Worm (Caenorhabditis elegans): ENCODE measurements around the gene E02H1.1.

The E02H1.1 gene

DNA sequence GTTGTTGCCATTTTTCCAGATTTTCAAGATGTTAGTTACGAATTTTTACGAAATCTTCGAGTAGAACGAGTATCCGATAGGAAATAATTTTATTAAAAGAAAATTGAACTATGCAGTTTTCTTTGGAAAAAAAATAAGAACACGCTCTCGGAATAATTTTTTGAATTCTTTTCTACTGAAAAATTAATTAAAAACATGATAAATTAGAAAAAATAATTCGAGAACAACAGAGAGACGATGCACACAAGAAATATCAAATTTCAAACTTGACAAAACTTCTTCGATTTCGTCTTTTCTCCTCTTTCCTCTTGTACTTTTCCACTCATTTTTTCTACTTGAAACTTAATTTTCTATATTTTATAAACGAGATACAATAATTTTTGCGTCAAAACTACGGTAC is 31.0 kb downstream of the E02H1.1 start, which contains the start of gene F35H8.4:
TSS of gene F35H8.4 (minus strand) at position 101 of the 400 bp plus-strand sequence.
- TF ChIP-seq Y116A8C.19 (tag; optimal IDR thresholded peaks at IDR 0.05; ENCODE audit: borderline replicate concordance) = no peak
- TF ChIP-seq ces-1 (GFP tag; optimal IDR thresholded peaks at IDR 0.05) = no peak
- TF ChIP-seq hlh-17 (GFP tag; optimal IDR thresholded peaks at IDR 0.05; ENCODE audit: borderline replicate concordance) = no peak
- no peak for TF ChIP-seq pqm-1 (tag; optimal IDR thresholded peaks at IDR 0.05)
- TF ChIP-seq efl-1 (optimal IDR thresholded peaks at IDR 0.05) = no peak
- peak in 1 of 2 experiments; percentile 55 for TF ChIP-seq efl-1 (GFP tag; optimal IDR thresholded peaks at IDR 0.05 in 1 of 2)
- TF ChIP-seq isw-1 (GFP tag; IDR thresholded peaks at IDR 0.05) = no peak
- TF ChIP-seq nhr-19 (GFP tag; conservative IDR thresholded peaks at IDR 0.05) = no peak
- no peak for TF ChIP-seq aha-1 (tag; optimal IDR thresholded peaks at IDR 0.05)

DNA sequence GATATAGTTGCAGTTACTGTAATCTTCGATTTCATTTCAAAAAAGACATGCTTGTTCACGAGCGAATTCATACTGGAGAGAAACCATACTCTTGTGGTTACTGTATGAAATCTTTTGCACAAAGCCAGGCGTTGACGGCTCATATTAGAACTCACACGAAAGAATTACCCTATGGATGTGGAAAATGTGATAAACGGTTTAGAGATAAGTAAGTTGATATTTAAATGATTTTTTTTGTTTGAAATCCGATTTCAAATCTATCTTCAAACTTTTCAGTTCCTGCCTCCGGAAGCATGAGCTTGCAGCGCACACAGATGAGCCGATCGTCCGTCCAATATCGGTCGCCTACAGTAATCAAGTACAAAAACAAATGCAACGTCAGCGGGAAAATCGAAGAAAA is 32.1 kb downstream of the E02H1.1 start:
- TF ChIP-seq C16A3.4 (tag; optimal IDR thresholded peaks at IDR 0.05) (no peak), sptf-1 (tag; optimal IDR thresholded peaks at IDR 0.05) (no peak), nhr-12 (tag; optimal IDR thresholded peaks at IDR 0.05) (no peak), ceh-88 (GFP tag; IDR thresholded peaks at IDR 0.05) (no peak), fkh-10 (GFP tag; optimal IDR thresholded peaks at IDR 0.05) (no peak), skn-1 (tag; optimal IDR thresholded peaks at IDR 0.05) (no peak), nhr-11 (tag; optimal IDR thresholded peaks at IDR 0.05) (no peak), swsn-7 (tag; optimal IDR thresholded peaks at IDR 0.05) (no peak), mep-1 (tag; optimal IDR thresholded peaks at IDR 0.05) (no peak), zip-4 (GFP tag; optimal IDR thresholded peaks at IDR 0.05) (no peak), nhr-237 (tag; optimal IDR thresholded peaks at IDR 0.05) (no peak), nhr-90 (tag; optimal IDR thresholded peaks at IDR 0.05; ENCODE audit: poor library complexity) (no peak)

ce11 chrII:9557437-9558150 is 33.4 kb downstream of the E02H1.1 start, which contains the start of gene zfp-2:
TSS of gene zfp-2 (plus strand) at chrII:9557650.
- TF ChIP-seq ceh-82 (tag; optimal IDR thresholded peaks at IDR 0.05) (peak in 1 of 3 experiments; percentile 0), rnt-1 (tag; optimal IDR thresholded peaks at IDR 0.05) (no peak), lin-35 (GFP tag; optimal IDR thresholded peaks at IDR 0.05) (peak; percentile 26 to 37), lin-39 (tag; optimal IDR thresholded peaks at IDR 0.05) (no peak), nhr-71 (tag; optimal IDR thresholded peaks at IDR 0.05) (peak; percentile 3), alr-1 (tag; optimal IDR thresholded peaks at IDR 0.05; ENCODE audit: borderline replicate concordance) (no peak), efl-1 (optimal IDR thresholded peaks at IDR 0.05) (peak; percentile 31 to 43), efl-1 (GFP tag; optimal IDR thresholded peaks at IDR 0.05 in 1 of 2) (peak; percentile 31 to 89), snu-23 (GFP tag; optimal IDR thresholded peaks at IDR 0.05) (peak; percentile 26), blmp-1 (tag; optimal IDR thresholded peaks at IDR 0.05) (peak; percentile 21), nhr-20 (tag; optimal IDR thresholded peaks at IDR 0.05) (peak; percentile 5), lsy-2 (tag; optimal IDR thresholded peaks at IDR 0.05) (peak; percentile 12 to 57), hpl-2 (GFP tag; optimal IDR thresholded peaks at IDR 0.05) (no peak), dpl-1 (GFP tag; optimal IDR thresholded peaks at IDR 0.05) (peak in 2 of 3 experiments; percentile 5 to 44), mab-9 (GFP tag; IDR thresholded peaks at IDR 0.05) (no peak)

- no peak for TF ChIP-seq hpl-2 (GFP tag; optimal IDR thresholded peaks at IDR 0.05)
- TF ChIP-seq blmp-1 (tag; optimal IDR thresholded peaks at IDR 0.05) = no peak
- TF ChIP-seq hlh-17 (GFP tag; optimal IDR thresholded peaks at IDR 0.05; ENCODE audit: borderline replicate concordance) = no peak
- no peak for TF ChIP-seq nhr-28 (tag; optimal IDR thresholded peaks at IDR 0.05)
- no peak for TF ChIP-seq ztf-11 (tag; optimal IDR thresholded peaks at IDR 0.05)
- no peak for TF ChIP-seq zip-4 (GFP tag; optimal IDR thresholded peaks at IDR 0.05)
- no peak for TF ChIP-seq elt-2 (tag; optimal IDR thresholded peaks at IDR 0.05)
- no peak for TF ChIP-seq skn-1 (tag; optimal IDR thresholded peaks at IDR 0.05)
- no peak for TF ChIP-seq snu-23 (GFP tag; optimal IDR thresholded peaks at IDR 0.05)
- TF ChIP-seq ceh-63 (GFP tag; optimal IDR thresholded peaks at IDR 0.05) = no peak
- TF ChIP-seq mef-2 (tag; optimal IDR thresholded peaks at IDR 0.05) = no peak
- no peak for TF ChIP-seq fkh-8 (tag; optimal IDR thresholded peaks at IDR 0.05)
- TF ChIP-seq lin-14 (GFP tag; optimal IDR thresholded peaks at IDR 0.05) = no peak
- TF ChIP-seq C04F5.9 (tag; optimal IDR thresholded peaks at IDR 0.05) = no peak
- no peak for TF ChIP-seq C34B4.2 (tag; optimal IDR thresholded peaks at IDR 0.05)
- no peak for TF ChIP-seq mep-1 (tag; optimal IDR thresholded peaks at IDR 0.05)
- TF ChIP-seq elt-3 (tag; optimal IDR thresholded peaks at IDR 0.05) = no peak
- no peak for TF ChIP-seq nhr-84 (tag; optimal IDR thresholded peaks at IDR 0.05)
Observed at ce11 chrII:9556582-9556981, 34.4 kb downstream of the E02H1.1 start.

All from whole organism, L1 larva.